Worm (Caenorhabditis elegans) whole organism, L4 larva: ENCODE measurements around the gene let-4.

Source experiments
- F10B5.3 ChIP-seq: sonication (generic microtip); optimal IDR thresholded peaks from 2 replicates; lab custom pipeline; 2016; ENCODE audit warnings: mild to moderate bottlenecking, missing genetic modification characterization, missing compliant biosample characterization
- F37D6.2 ChIP-seq: sonication (generic microtip); optimal IDR thresholded peaks from 2 replicates; lab custom pipeline; 2016; ENCODE audit warnings: mild to moderate bottlenecking, missing genetic modification characterization, missing compliant biosample characterization
- F49E8.2 ChIP-seq: sonication (generic microtip); optimal IDR thresholded peaks from 2 replicates; lab custom pipeline; 2016; ENCODE audit warnings: missing compliant biosample characterization, mild to moderate bottlenecking, missing genetic modification characterization, borderline replicate concordance
- T20F7.1 ChIP-seq: fragments of 200-800 bp; sonication (Bioruptor generic); optimal IDR thresholded peaks from 2 replicates; lab custom pipeline; 2018; ENCODE audit warnings: mild to moderate bottlenecking, missing genetic modification characterization, missing compliant biosample characterization
- T26A8.4 ChIP-seq: fragments of 200-800 bp; sonication (Bioruptor generic); IDR thresholded peaks from 2 replicates; pipeline ENCODE4 v1.3.6; 2022; ENCODE audit warnings: missing genetic modification characterization, missing compliant biosample characterization
- ZK337.2 ChIP-seq: fragments of 200-800 bp; sonication (Bioruptor generic); IDR thresholded peaks from 2 replicates; pipeline ENCODE4 v1.3.6; 2022; ENCODE audit warnings: missing genetic modification reagents, missing genetic modification characterization, missing compliant biosample characterization
- aha-1 ChIP-seq: fragments of 150-350 bp; peaks from one replicate; lab custom pipeline; 2014; ENCODE audit warnings: missing biosample characterization, missing genetic modification characterization
- arid-1 ChIP-seq: fragments of 200-800 bp; sonication (Bioruptor generic); conservative IDR thresholded peaks from 2 replicates; pipeline ENCODE4 v1.3.6; 2022; ENCODE audit warnings: missing genetic modification reagents, missing genetic modification characterization, missing compliant biosample characterization
- ceh-62 ChIP-seq: sonication (generic microtip); optimal IDR thresholded peaks from 2 replicates; lab custom pipeline; 2017; ENCODE audit warnings: missing biosample characterization, missing genetic modification characterization
- ces-1 ChIP-seq: fragments of 150-350 bp; sonication (generic microtip); optimal IDR thresholded peaks from 4 replicates; lab custom pipeline; 2014; ENCODE audit warnings: missing biosample characterization, missing genetic modification reagents, missing genetic modification characterization
- cey-2 ChIP-seq: sonication (generic microtip); optimal IDR thresholded peaks from 3 replicates; lab custom pipeline; 2017; ENCODE audit warnings: missing genetic modification characterization, mild to moderate bottlenecking, missing compliant biosample characterization, antibody characterized with exemption, borderline replicate concordance; ENCODE audit not compliant: insufficient read depth
- ctbp-1 ChIP-seq: fragments of 200-800 bp; sonication (Bioruptor generic); IDR thresholded peaks from 2 replicates; pipeline ENCODE4 v1.3.6; 2022; ENCODE audit warnings: missing genetic modification reagents, missing genetic modification characterization, missing compliant biosample characterization
- daf-16 ChIP-seq, 3 experiments: sonication (generic microtip); optimal IDR thresholded peaks; 2 replicates each; lab custom pipeline; 2016 to 2017; ENCODE audit warnings: missing genetic modification characterization in 3 of 3, missing genetic modification reagents in 3 of 3, mild to moderate bottlenecking in 2 of 3, missing compliant biosample characterization in 2 of 3, missing biosample characterization in 1 of 3, moderate library complexity in 1 of 3
- dmd-6 ChIP-seq: fragments of 200-800 bp; sonication (Bioruptor generic); IDR thresholded peaks from 2 replicates; pipeline ENCODE4 v1.3.6; 2022; ENCODE audit warnings: missing genetic modification reagents, missing genetic modification characterization, missing compliant biosample characterization
- dpl-1 ChIP-seq: fragments of 150-350 bp; optimal IDR thresholded peaks from 2 replicates; lab custom pipeline; 2014; ENCODE audit warnings: missing biosample characterization, missing genetic modification reagents, missing genetic modification characterization
- duxl-1 ChIP-seq: sonication (generic microtip); optimal IDR thresholded peaks from 2 replicates; lab custom pipeline; 2016; ENCODE audit warnings: mild to moderate bottlenecking, missing genetic modification characterization, moderate library complexity, missing compliant biosample characterization; ENCODE audit not compliant: poor library complexity
- dve-1 ChIP-seq: sonication (generic microtip); optimal IDR thresholded peaks from 2 replicates; lab custom pipeline; 2017; ENCODE audit warnings: antibody characterized with exemption, mild to moderate bottlenecking, missing genetic modification characterization, missing compliant biosample characterization; ENCODE audit not compliant: insufficient read depth
- fkh-10 ChIP-seq: fragments of 150-350 bp; optimal IDR thresholded peaks from 2 replicates; lab custom pipeline; 2014; ENCODE audit warnings: missing biosample characterization, missing genetic modification reagents, missing genetic modification characterization
- gei-8 ChIP-seq: fragments of 200-800 bp; sonication (Bioruptor generic); optimal IDR thresholded peaks from 2 replicates; lab custom pipeline; 2018; ENCODE audit warnings: mild to moderate bottlenecking, missing genetic modification characterization, missing compliant biosample characterization
- hif-1 ChIP-seq, 2 experiments: sonication (generic microtip); optimal IDR thresholded peaks; 2 replicates each; lab custom pipeline; 2016 to 2017; ENCODE audit warnings: missing compliant biosample characterization in 2 of 2, missing genetic modification characterization in 2 of 2, missing genetic modification reagents in 2 of 2, missing genotype in 2 of 2, mild to moderate bottlenecking in 1 of 2
- hlh-11 ChIP-seq: fragments of 200-800 bp; sonication (Bioruptor generic); optimal IDR thresholded peaks from 2 replicates; lab custom pipeline; 2018; ENCODE audit warnings: mild to moderate bottlenecking, missing genetic modification characterization, missing compliant biosample characterization
- hmg-1.1 ChIP-seq: fragments of 200-800 bp; sonication (Bioruptor generic); IDR thresholded peaks from 2 replicates; pipeline ENCODE4 v1.3.6; 2022; ENCODE audit warnings: missing genetic modification reagents, missing genetic modification characterization, missing compliant biosample characterization
- jun-1 ChIP-seq: fragments of 150-350 bp; optimal IDR thresholded peaks from 2 replicates; lab custom pipeline; 2014; ENCODE audit warnings: missing biosample characterization, missing genetic modification reagents, missing genetic modification characterization
- lin-38 ChIP-seq: fragments of 200-800 bp; sonication (Bioruptor generic); IDR thresholded peaks from 2 replicates; pipeline ENCODE4 v1.3.6; 2022; ENCODE audit warnings: missing genetic modification reagents, missing genetic modification characterization, missing compliant biosample characterization
- lsy-2 ChIP-seq, 2 experiments: fragments of 150-350 bp in 1 of 2; sonication (generic microtip) in 1 of 2; optimal IDR thresholded peaks; 2 replicates each; lab custom pipeline; 2014 to 2017; ENCODE audit warnings: missing biosample characterization in 2 of 2, missing genetic modification characterization in 2 of 2
- madf-9 ChIP-seq: fragments of 200-800 bp; sonication (Bioruptor generic); conservative IDR thresholded peaks from 2 replicates; pipeline ENCODE4 v1.3.6; 2022; ENCODE audit warnings: missing genetic modification reagents, missing genetic modification characterization, missing compliant biosample characterization
- mdl-1 ChIP-seq, 2 experiments: fragments of 150-350 bp in 1 of 2; sonication (generic microtip) in 1 of 2; optimal IDR thresholded peaks; 2 replicates each; lab custom pipeline; 2014 to 2017; ENCODE audit warnings: missing biosample characterization in 2 of 2, missing genetic modification characterization in 2 of 2
- mep-1 ChIP-seq: fragments of 150-350 bp; sonication (generic microtip); optimal IDR thresholded peaks from 3 replicates; lab custom pipeline; 2014; ENCODE audit warnings: missing biosample characterization, missing genetic modification characterization
- mxl-3 ChIP-seq: fragments of 200-800 bp; sonication (Bioruptor generic); optimal IDR thresholded peaks from 2 replicates; lab custom pipeline; 2018; ENCODE audit warnings: mild to moderate bottlenecking, missing genetic modification characterization, missing compliant biosample characterization
- nhr-10 ChIP-seq: fragments of 150-350 bp; optimal IDR thresholded peaks from 2 replicates; lab custom pipeline; 2014; ENCODE audit warnings: missing biosample characterization, missing genetic modification characterization
- nhr-102 ChIP-seq: sonication (generic microtip); optimal IDR thresholded peaks from 2 replicates; lab custom pipeline; 2016; ENCODE audit warnings: mild to moderate bottlenecking, missing genetic modification characterization, moderate library complexity, missing compliant biosample characterization
- nhr-11 ChIP-seq: fragments of 150-350 bp; optimal IDR thresholded peaks from 2 replicates; lab custom pipeline; 2014; ENCODE audit warnings: missing biosample characterization, missing genetic modification characterization
- nhr-111 ChIP-seq: fragments of 200-800 bp; sonication (Bioruptor generic); optimal IDR thresholded peaks from 2 replicates; lab custom pipeline; 2018; ENCODE audit warnings: mild to moderate bottlenecking, missing genetic modification characterization, missing compliant biosample characterization
- nhr-237 ChIP-seq: sonication (generic microtip); optimal IDR thresholded peaks from 2 replicates; lab custom pipeline; 2017; ENCODE audit warnings: missing biosample characterization, missing genetic modification characterization
- nhr-28 ChIP-seq: fragments of 150-350 bp; optimal IDR thresholded peaks from 2 replicates; lab custom pipeline; 2014; ENCODE audit warnings: missing biosample characterization, missing genetic modification characterization
- nhr-48 ChIP-seq: sonication (generic microtip); optimal IDR thresholded peaks from 2 replicates; lab custom pipeline; 2016; ENCODE audit warnings: mild to moderate bottlenecking, missing genetic modification characterization, missing compliant biosample characterization
- nhr-76 ChIP-seq: fragments of 150-350 bp; optimal IDR thresholded peaks from 2 replicates; lab custom pipeline; 2014; ENCODE audit warnings: missing biosample characterization, missing genetic modification characterization
- nhr-77 ChIP-seq: fragments of 150-350 bp; optimal IDR thresholded peaks from 2 replicates; lab custom pipeline; 2014; ENCODE audit warnings: missing biosample characterization, missing genetic modification characterization
- pha-4 ChIP-seq, 2 experiments: fragments of 150-350 bp in 1 of 2; fragments of 200-800 bp in 1 of 2; sonication (Bioruptor generic) in 1 of 2; IDR thresholded peaks in 1 of 2; optimal IDR thresholded peaks in 1 of 2; 2 replicates each; pipeline versions ENCODE4 v1.3.6 to Lab custom; 2014 to 2022; ENCODE audit warnings: missing genetic modification characterization in 2 of 2, missing genetic modification reagents in 2 of 2, missing biosample characterization in 1 of 2, missing compliant biosample characterization in 1 of 2
- pqm-1 ChIP-seq: sonication (generic microtip); optimal IDR thresholded peaks from 2 replicates; lab custom pipeline; 2017; ENCODE audit warnings: missing biosample characterization, missing genetic modification characterization
- rbr-2 ChIP-seq: sonication (generic microtip); optimal IDR thresholded peaks from 2 replicates; lab custom pipeline; 2016; ENCODE audit warnings: missing genotype, missing genetic modification characterization, missing compliant biosample characterization
- saeg-2 ChIP-seq: fragments of 200-800 bp; sonication (Bioruptor generic); IDR thresholded peaks from 2 replicates; pipeline ENCODE4 v1.3.6; 2022; ENCODE audit warnings: missing genetic modification reagents, missing genetic modification characterization, missing compliant biosample characterization
- spr-1 ChIP-seq: sonication (generic microtip); optimal IDR thresholded peaks from 2 replicates; lab custom pipeline; 2016; ENCODE audit warnings: mild to moderate bottlenecking, missing genetic modification characterization, missing compliant biosample characterization
- unc-130 ChIP-seq: sonication (generic microtip); optimal IDR thresholded peaks from 2 replicates; lab custom pipeline; 2016; ENCODE audit warnings: missing genetic modification reagents, missing genetic modification characterization, missing compliant biosample characterization
- vab-7 ChIP-seq: fragments of 200-800 bp; sonication (Bioruptor generic); IDR thresholded peaks from 2 replicates; pipeline ENCODE4 v1.3.6; 2022; ENCODE audit warnings: missing genetic modification reagents, missing genetic modification characterization, missing compliant biosample characterization
- zfp-2 ChIP-seq: sonication (generic microtip); optimal IDR thresholded peaks from 2 replicates; lab custom pipeline; 2016; ENCODE audit warnings: mild to moderate bottlenecking, missing genetic modification characterization, missing compliant biosample characterization
- ztf-7 ChIP-seq: fragments of 150-350 bp; optimal IDR thresholded peaks from 2 replicates; lab custom pipeline; 2014; ENCODE audit warnings: missing biosample characterization, missing genetic modification characterization

let-4 gene

DNA sequence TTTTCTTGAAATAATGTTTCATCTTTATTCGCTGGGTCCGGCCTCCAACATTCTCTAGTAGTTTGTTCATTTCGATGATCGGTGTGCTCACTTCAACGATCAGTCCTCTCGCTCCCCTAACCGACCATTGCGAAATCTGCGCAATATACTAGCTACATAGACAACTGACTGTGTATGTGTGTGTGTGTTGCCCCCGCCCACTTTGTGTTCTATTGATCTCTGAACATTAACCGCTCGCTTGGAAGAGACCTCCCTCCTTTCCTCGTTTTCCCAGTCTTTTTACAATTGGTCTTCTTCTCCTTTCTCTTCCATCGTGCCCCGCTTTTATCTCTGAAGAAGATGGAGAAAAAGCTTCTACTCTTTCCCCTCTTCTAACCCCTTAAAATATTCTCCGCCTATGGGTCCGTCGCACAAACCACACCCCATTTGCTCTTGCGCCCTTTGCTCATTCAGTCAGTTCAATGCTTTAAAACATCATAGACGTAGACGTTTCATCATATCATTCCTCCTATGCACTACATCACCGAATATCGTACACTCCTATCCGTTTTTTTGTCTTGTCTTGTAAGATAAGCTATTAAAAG, 20.3 kb upstream of the let-4 start (continued):
- TF ChIP-seq dmd-6 (GFP tag; lab: Robert Waterston, UW) (peak; percentile 39), hmg-1.1 (GFP tag; lab: Robert Waterston, UW) (peak; percentile 81), F49E8.2 (tag; lab: Kevin White, UChicago) (no peak), mdl-1 (tag; optimal IDR thresholded peaks at IDR 0.05; lab: Kevin White, UChicago) (peak in 1 of 2 experiments; percentile 79), T26A8.4 (0 out of 2 replicates have a peak, but pooled peaks have one; percentile 18), pha-4 (GFP tag; IDR thresholded peaks at IDR 0.05; lab: Robert Waterston, UW) (no peak), pha-4 (tag; optimal IDR thresholded peaks at IDR 0.05; lab: Kevin White, UChicago) (peak; percentile 48), rbr-2 (tag; lab: Kevin White, UChicago) (peak; percentile 19), nhr-11 (tag; lab: Kevin White, UChicago) (no peak), F10B5.3 (tag; lab: Kevin White, UChicago) (no peak), mep-1 (peak; percentile 60), hif-1 (tag; optimal IDR thresholded peaks at IDR 0.05; lab: Kevin White, UChicago) (peak in 1 of 2 experiments; percentile 76), aha-1 (tag; lab: Kevin White, UChicago) (peak; percentile 96), fkh-10 (GFP tag; lab: Kevin White, UChicago) (no peak), ces-1 (GFP tag; lab: Kevin White, UChicago) (no peak), mxl-3 (GFP tag; lab: Kevin White, UChicago) (peak; percentile 1), arid-1 (GFP tag; lab: Robert Waterston, UW) (0 out of 2 replicates have a peak, but pooled peaks have one; percentile 21), madf-9 (GFP tag; lab: Robert Waterston, UW) (no peak), dve-1 (tag; lab: Kevin White, UChicago) (peak; percentile 47), F37D6.2 (tag; lab: Kevin White, UChicago) (no peak), zfp-2 (tag; lab: Kevin White, UChicago) (no peak), ctbp-1 (GFP tag; lab: Robert Waterston, UW) (peak; percentile 80), nhr-237 (no peak), ZK337.2 (GFP tag; lab: Robert Waterston, UW) (no peak), cey-2 (tag; lab: Kevin White, UChicago) (no peak), lsy-2 (tag; optimal IDR thresholded peaks at IDR 0.05; lab: Kevin White, UChicago) (peak in 1 of 2 experiments; percentile 18), lin-38 (GFP tag; lab: Robert Waterston, UW) (no peak), nhr-102 (tag; lab: Kevin White, UChicago) (no peak)
- TF ChIP-seq, all 104 proteins: peak for 22

DNA sequence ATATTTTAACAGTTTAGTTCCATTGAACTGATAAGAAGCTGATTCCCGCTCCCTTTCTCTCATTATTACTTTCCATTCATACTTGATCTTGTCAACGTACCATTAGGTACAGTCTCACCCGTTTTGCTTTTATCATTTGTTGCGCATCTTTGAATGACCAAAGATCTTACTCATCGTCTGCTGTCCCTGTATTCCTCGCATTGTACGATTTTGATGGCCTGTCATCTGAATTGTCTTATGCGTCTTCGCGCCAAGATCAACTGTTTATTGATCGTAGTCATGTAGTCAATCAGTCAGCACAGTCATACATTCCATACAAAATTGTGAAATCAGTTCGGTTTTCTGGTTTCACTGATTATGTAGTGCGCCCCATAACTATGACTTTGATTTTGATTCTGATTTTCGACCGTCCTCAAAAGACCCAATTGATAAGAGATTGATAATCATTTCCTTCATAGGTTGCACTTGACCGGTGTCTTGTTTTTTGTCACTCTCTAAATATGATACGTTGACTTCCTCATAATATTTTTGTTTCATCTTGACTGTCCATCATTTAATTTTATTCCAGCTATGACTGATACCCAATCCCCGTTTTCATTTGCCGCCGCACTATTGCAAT, 19.7 kb upstream of the let-4 start, which contains the start of gene nhr-3:
TSS of gene nhr-3 (plus strand) at position 569 of the 619 bp plus-strand sequence.
- TF ChIP-seq nhr-28 (tag; lab: Kevin White, UChicago) = peak; percentile 93
- peak; percentile 38 for TF ChIP-seq nhr-77 (tag; lab: Kevin White, UChicago)
- TF ChIP-seq ceh-62 (tag; lab: Kevin White, UChicago) = no peak
- no peak for TF ChIP-seq gei-8
- peak; percentile 56 for TF ChIP-seq hlh-11 (tag; lab: Kevin White, UChicago)
- TF ChIP-seq T20F7.1 = no peak
- TF ChIP-seq jun-1 = peak; percentile 17
- no peak for TF ChIP-seq nhr-111 (GFP tag; lab: Kevin White, UChicago)
- no peak for TF ChIP-seq madf-9 (GFP tag; lab: Robert Waterston, UW)
- peak; percentile 36 for TF ChIP-seq nhr-48
- TF ChIP-seq ztf-7 (tag; lab: Kevin White, UChicago) = no peak
- TF ChIP-seq spr-1 = no peak
- TF ChIP-seq nhr-10 (tag; lab: Kevin White, UChicago) = peak; percentile 26
- no peak for TF ChIP-seq hmg-1.1 (GFP tag; lab: Robert Waterston, UW)
- TF ChIP-seq pqm-1 (tag; lab: Kevin White, UChicago) = peak; percentile 65
- no peak for TF ChIP-seq saeg-2 (GFP tag; lab: Robert Waterston, UW)
- TF ChIP-seq vab-7 (GFP tag; lab: Robert Waterston, UW) = no peak
- no peak for TF ChIP-seq unc-130 (GFP tag; lab: Kevin White, UChicago)
- TF ChIP-seq F10B5.3 (tag; lab: Kevin White, UChicago) = no peak
- no peak for TF ChIP-seq ces-1 (GFP tag; lab: Kevin White, UChicago)
- no peak for TF ChIP-seq duxl-1 (tag; lab: Kevin White, UChicago)
- TF ChIP-seq daf-16 (GFP tag; optimal IDR thresholded peaks at IDR 0.05; lab: Kevin White, UChicago) = no peak
- TF ChIP-seq daf-16 (tag; optimal IDR thresholded peaks at IDR 0.05; lab: Kevin White, UChicago) = peak; percentile 48
- TF ChIP-seq nhr-76 (tag; lab: Kevin White, UChicago) = no peak
- no peak for TF ChIP-seq dpl-1 (GFP tag; lab: Kevin White, UChicago)
